Fruit fly (Drosophila melanogaster) whole organism, prepupa: ENCODE measurements around the gene RpL36.

Source experiments
- CG10631 ChIP-seq: fragments of 200-800 bp; sonication (Bioruptor generic); optimal IDR thresholded peaks from 2 replicates; lab custom pipeline; 2016; ENCODE audit warnings: missing biosample characterization, missing genetic modification characterization
- CG6276 ChIP-seq: fragments of 200-800 bp; sonication (Bioruptor generic); optimal IDR thresholded peaks from 2 replicates; lab custom pipeline; 2017; ENCODE audit warnings: missing biosample characterization, mild to moderate bottlenecking, missing genetic modification characterization
- CG7368 ChIP-seq: fragments of 200-800 bp; sonication (Bioruptor generic); optimal IDR thresholded peaks from 3 replicates; lab custom pipeline; 2016; ENCODE audit warnings: missing biosample characterization, missing genetic modification characterization
- CG9139 ChIP-seq: fragments of 200-800 bp; sonication (Bioruptor generic); optimal IDR thresholded peaks from 3 replicates; lab custom pipeline; 2017; ENCODE audit warnings: missing biosample characterization, mild to moderate bottlenecking, missing genetic modification characterization
- Gug ChIP-seq: fragments of 200-800 bp; sonication (Bioruptor generic); IDR thresholded peaks from 2 replicates; pipeline ENCODE4 v1.3.6; 2022; ENCODE audit warnings: missing biosample characterization, missing genetic modification characterization
- Hr39 ChIP-seq: fragments of 200-800 bp; sonication (Bioruptor generic); optimal IDR thresholded peaks from 2 replicates; lab custom pipeline; 2016; ENCODE audit warnings: missing biosample characterization, missing genetic modification characterization
- Hr4 ChIP-seq: fragments of 200-800 bp; sonication (Bioruptor generic); optimal IDR thresholded peaks from 3 replicates; lab custom pipeline; 2016; ENCODE audit warnings: missing biosample characterization, missing genetic modification characterization
- OdsH ChIP-seq: fragments of 200-800 bp; sonication (Bioruptor generic); optimal IDR thresholded peaks from 3 replicates; lab custom pipeline; 2016; ENCODE audit warnings: missing biosample characterization, missing genetic modification characterization
- Sox15 ChIP-seq: fragments of 200-800 bp; sonication (Bioruptor generic); optimal IDR thresholded peaks from 3 replicates; lab custom pipeline; 2016; ENCODE audit warnings: missing biosample characterization, missing genetic modification characterization
- cyc ChIP-seq: fragments of 200-800 bp; sonication (Bioruptor generic); optimal IDR thresholded peaks from 3 replicates; lab custom pipeline; 2016; ENCODE audit warnings: missing biosample characterization, missing genetic modification characterization
- dac ChIP-seq: fragments of 200-800 bp; sonication (Bioruptor generic); optimal IDR thresholded peaks from 2 replicates; lab custom pipeline; 2017; ENCODE audit warnings: missing biosample characterization, mild to moderate bottlenecking, missing genetic modification characterization
- dsx ChIP-seq: fragments of 200-800 bp; optimal IDR thresholded peaks from 3 replicates; lab custom pipeline; 2019; ENCODE audit warnings: missing biosample characterization, mild to moderate bottlenecking, missing genetic modification characterization, moderate library complexity; ENCODE audit not compliant: poor library complexity, severe bottlenecking
- eg ChIP-seq: fragments of 200-800 bp; sonication (Bioruptor generic); IDR thresholded peaks from 3 replicates; pipeline ENCODE4 v1.3.6; 2022; ENCODE audit warnings: missing biosample characterization, missing genetic modification characterization
- fd59A ChIP-seq: fragments of 200-800 bp; sonication (Bioruptor generic); optimal IDR thresholded peaks from 2 replicates; lab custom pipeline; 2017; ENCODE audit warnings: missing biosample characterization, mild to moderate bottlenecking, missing genetic modification characterization, missing genetic modification reagents
- fd85E ChIP-seq: fragments of 200-800 bp; sonication (Bioruptor generic); optimal IDR thresholded peaks from 3 replicates; lab custom pipeline; 2016; ENCODE audit warnings: missing biosample characterization, missing genetic modification characterization
- spab ChIP-seq: fragments of 200-800 bp; sonication (Bioruptor generic); optimal IDR thresholded peaks from 2 replicates; lab custom pipeline; 2017; ENCODE audit warnings: missing biosample characterization, mild to moderate bottlenecking, missing genetic modification characterization, missing genetic modification reagents
- svp ChIP-seq: fragments of 200-800 bp; sonication (Bioruptor generic); peaks from one replicate; lab custom pipeline; 2016; ENCODE audit warnings: missing biosample characterization, missing genetic modification characterization

Gene RpL36

DNA sequence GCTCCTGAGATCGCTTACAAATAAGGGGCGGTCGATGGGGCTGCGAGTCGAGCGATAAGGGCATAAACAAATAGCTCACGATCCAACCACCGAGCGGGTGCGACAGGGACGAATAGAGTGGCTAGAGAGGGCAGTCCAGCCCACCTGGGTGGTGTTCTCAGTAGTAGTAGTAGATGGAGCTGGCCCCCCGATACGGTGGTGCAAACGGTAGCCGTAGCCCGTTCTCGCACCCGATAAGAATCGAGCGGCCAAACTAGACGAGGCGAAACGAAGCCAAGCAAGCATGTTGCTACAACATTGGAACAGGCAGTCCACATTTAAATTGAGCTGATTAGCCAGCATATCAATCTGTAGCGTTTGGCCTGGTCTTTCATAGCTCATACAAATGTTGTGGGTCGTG lies 48.6 kb downstream of the RpL36 start:
- TF ChIP-seq fd59A (GFP tag; lab: Kevin White, UChicago) = no peak
- no peak for TF ChIP-seq eg (GFP tag; lab: Robert Waterston, UW)
- no peak for TF ChIP-seq OdsH (GFP tag; lab: Kevin White, UChicago)
- TF ChIP-seq Hr39 = no peak
- no peak for TF ChIP-seq fd85E (GFP tag; lab: Kevin White, UChicago)
- no peak for TF ChIP-seq dac (GFP tag; lab: Kevin White, UChicago)
- TF ChIP-seq CG10631 (GFP tag; lab: Kevin White, UChicago) = no peak
- no peak for TF ChIP-seq CG9139 (GFP tag; lab: Kevin White, UChicago)
- no peak for TF ChIP-seq Hr4
- TF ChIP-seq CG7368 = no peak
- TF ChIP-seq CG6276 = no peak
- no peak for TF ChIP-seq Gug (GFP tag; lab: Robert Waterston, UW)
- TF ChIP-seq spab (GFP tag; lab: Kevin White, UChicago) = no peak
- no peak for TF ChIP-seq cyc (GFP tag; lab: Kevin White, UChicago)
- TF ChIP-seq svp (GFP tag; lab: Kevin White, UChicago) = no peak
- TF ChIP-seq dsx (GFP tag; lab: Kevin White, UChicago) = no peak
- no peak for TF ChIP-seq Sox15 (GFP tag; lab: Kevin White, UChicago)
